Worm (Caenorhabditis elegans) whole organism, L2 larva: ENCODE measurements around the gene sap-140.

Experiments used
- fos-1 ChIP-seq: fragments of 150-350 bp; optimal IDR thresholded peaks from 2 replicates; lab custom pipeline; 2014; ENCODE audit warnings: missing biosample characterization, missing genetic modification characterization
- lin-13 ChIP-seq: fragments of 150-350 bp; optimal IDR thresholded peaks from 2 replicates; lab custom pipeline; 2014; ENCODE audit warnings: missing biosample characterization, missing genetic modification reagents, missing genetic modification characterization
- zag-1 ChIP-seq: fragments of 150-350 bp; optimal IDR thresholded peaks from 2 replicates; lab custom pipeline; 2014; ENCODE audit warnings: missing biosample characterization, missing genetic modification characterization

DNA sequence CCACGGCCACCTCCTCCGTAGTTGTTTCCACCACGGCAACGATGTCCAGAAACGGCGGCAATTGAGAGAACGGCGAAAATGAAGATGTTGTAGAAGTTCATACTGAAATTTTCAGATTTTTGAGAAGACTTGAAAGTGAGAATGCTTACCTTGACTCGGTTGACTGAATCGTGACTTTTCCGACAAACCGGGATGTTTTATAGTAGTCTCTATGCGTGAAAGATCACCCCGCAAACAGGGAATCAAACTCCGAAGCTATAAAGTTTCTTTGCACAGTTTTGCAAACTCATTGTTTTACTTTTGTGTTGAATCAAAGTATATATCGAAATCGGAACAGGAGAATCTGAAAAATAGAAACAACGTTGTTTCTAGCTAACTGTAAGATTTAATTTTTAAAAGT, 37.2 kb upstream of the sap-140 start, which contains the start of gene fipr-20:
- TF ChIP-seq lin-13 (GFP tag; lab: Kevin White, UChicago) (no peak), zag-1 (tag; lab: Kevin White, UChicago) (no peak), fos-1 (no peak)
